Fruit fly (Drosophila melanogaster): Measurements from ENCODE around the gene ranshi.

Gene ranshi

DNA sequence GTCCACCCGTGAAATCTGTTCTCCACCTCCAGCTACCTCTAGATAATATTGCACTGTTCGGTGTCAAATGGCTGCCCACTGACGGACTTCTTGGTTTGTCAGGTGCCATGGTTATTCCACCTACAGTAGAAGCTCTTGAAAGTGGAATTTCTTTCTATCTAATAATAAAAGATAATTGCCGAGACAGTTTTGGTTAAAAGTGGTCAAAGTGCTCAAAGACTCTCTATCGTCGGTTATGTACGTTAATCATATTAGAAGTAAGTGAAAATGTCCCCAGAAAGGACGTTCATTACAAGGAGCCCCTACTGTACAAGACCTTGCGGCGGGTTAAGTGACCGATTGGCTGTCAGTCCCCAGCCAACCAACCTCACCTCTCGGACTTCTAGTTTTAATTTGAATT lies 14.7 kb upstream of the ranshi start (continued):
- TF ChIP-seq pita (GFP tag; optimal IDR thresholded peaks at IDR 0.05) (no peak), tap (tag; optimal IDR thresholded peaks at IDR 0.05) (no peak), ftz-f1 (GFP tag; optimal IDR thresholded peaks at IDR 0.05) (no peak), Optix (GFP tag; IDR thresholded peaks at IDR 0.05) (no peak), CG3407 (GFP tag; optimal IDR thresholded peaks at IDR 0.05) (peak; percentile 3), corto (GFP tag; optimal IDR thresholded peaks at IDR 0.05) (no peak), pzg (GFP tag; optimal IDR thresholded peaks at IDR 0.05) (no peak), CG32532 (GFP tag; IDR thresholded peaks at IDR 0.05) (peak; percentile 62; the same call in 1 of the 2 replicates), Ets65A (GFP tag) (no peak), CG18619 (GFP tag; optimal IDR thresholded peaks at IDR 0.05) (peak; percentile 39), CG9215 (GFP tag; IDR thresholded peaks at IDR 0.05) (peak; percentile 23; the same call in 1 of the 2 replicates), Sry-β (GFP tag; optimal IDR thresholded peaks at IDR 0.05) (no peak), CG9437 (GFP tag; optimal IDR thresholded peaks at IDR 0.05) (peak; percentile 10), Asciz (GFP tag; optimal IDR thresholded peaks at IDR 0.05) (no peak), stc (GFP tag; IDR thresholded peaks at IDR 0.05) (peak; percentile 40), pfk (GFP tag; optimal IDR thresholded peaks at IDR 0.05) (no peak), psq (GFP tag; optimal IDR thresholded peaks at IDR 0.05) (no peak), CG30403 (GFP tag; optimal IDR thresholded peaks at IDR 0.05) (peak; percentile 44), CG5180 (GFP tag; optimal IDR thresholded peaks at IDR 0.05) (no peak), CG30020 (tag; optimal IDR thresholded peaks at IDR 0.05) (no peak), CkIIα-i1 (GFP tag; IDR thresholded peaks at IDR 0.05) (no peak), CG6813 (GFP tag; optimal IDR thresholded peaks at IDR 0.05) (no peak), repo (GFP tag; optimal IDR thresholded peaks at IDR 0.05) (no peak), toy (GFP tag; IDR thresholded peaks at IDR 0.05) (no peak), CG7556 (GFP tag; optimal IDR thresholded peaks at IDR 0.05) (peak; percentile 51), ato (GFP tag; IDR thresholded peaks at IDR 0.05; ENCODE audit: partially characterized antibody) (no peak), sna (GFP tag; IDR thresholded peaks at IDR 0.05; ENCODE audit: partially characterized antibody) (no peak), kay (GFP tag; optimal IDR thresholded peaks at IDR 0.05) (no peak), CG11247 (GFP tag; IDR thresholded peaks at IDR 0.05) (peak; percentile 41; the same call in 1 of the 2 replicates), Oli (tag; optimal IDR thresholded peaks at IDR 0.05) (peak; percentile 62), croc (GFP tag; conservative IDR thresholded peaks at IDR 0.05) (no peak), CG18011 (GFP tag; optimal IDR thresholded peaks at IDR 0.05) (no peak), dati (GFP tag; IDR thresholded peaks at IDR 0.05) (no peak), Mrtf (GFP tag; IDR thresholded peaks at IDR 0.05) (no peak), CrebB (tag; optimal IDR thresholded peaks at IDR 0.05) (no peak), nerfin-1 (tag; optimal IDR thresholded peaks at IDR 0.05) (no peak), NK7.1 (GFP tag; optimal IDR thresholded peaks at IDR 0.05) (no peak), CG33557 (GFP tag; optimal IDR thresholded peaks at IDR 0.05) (no peak), Dip3 (GFP tag; optimal IDR thresholded peaks at IDR 0.05) (peak; percentile 53), CG11723 (GFP tag; optimal IDR thresholded peaks at IDR 0.05) (peak; percentile 18), bbx (GFP tag; IDR thresholded peaks at IDR 0.05; ENCODE audit: partially characterized antibody) (no peak), aop (GFP tag; IDR thresholded peaks at IDR 0.05) (no peak), CG10147 (GFP tag; optimal IDR thresholded peaks at IDR 0.05) (no peak), CG1832 (GFP tag; optimal IDR thresholded peaks at IDR 0.05) (no peak), PHDP (tag; optimal IDR thresholded peaks at IDR 0.05) (peak; percentile 52), CG8388 (GFP tag; optimal IDR thresholded peaks at IDR 0.05) (peak; percentile 20), TFAM (GFP tag; optimal IDR thresholded peaks at IDR 0.05) (no peak), CG30431 (GFP tag; optimal IDR thresholded peaks at IDR 0.05) (peak; percentile 22), CG33213 (GFP tag; optimal IDR thresholded peaks at IDR 0.05) (no peak), ranshi (GFP tag; IDR thresholded peaks at IDR 0.05) (peak; percentile 61), YL-1 (GFP tag; optimal IDR thresholded peaks at IDR 0.05) (no peak)

Data from whole organism, embryonic.